Fruit fly (Drosophila melanogaster) whole organism, embryonic: Measurements from ENCODE around the gene Pat1.

Source experiments
- Adf1 ChIP-seq: fragments of 200-800 bp; sonication (Bioruptor generic); IDR thresholded peaks from 2 replicates; pipeline ENCODE4 v1.3.6; 2022; ENCODE audit warnings: missing biosample characterization, missing genetic modification characterization
- Atf-2 ChIP-seq: fragments of 200-800 bp; sonication (Bioruptor generic); optimal IDR thresholded peaks from 2 replicates; lab custom pipeline; 2016; ENCODE audit warnings: missing biosample characterization, missing genetic modification characterization
- CG11456 ChIP-seq: fragments of 200-800 bp; sonication (Bioruptor generic); IDR thresholded peaks from 3 replicates; pipeline ENCODE4 v1.3.6; 2022; ENCODE audit warnings: missing biosample characterization, missing genetic modification characterization
- CG12104 ChIP-seq: fragments of 200-800 bp; sonication (Bioruptor generic); optimal IDR thresholded peaks from 3 replicates; lab custom pipeline; 2016; ENCODE audit warnings: missing biosample characterization, missing genetic modification characterization
- CG12391 ChIP-seq: fragments of 200-800 bp; sonication (Bioruptor generic); optimal IDR thresholded peaks from 3 replicates; lab custom pipeline; 2018; ENCODE audit warnings: missing biosample characterization, mild to moderate bottlenecking, missing genetic modification characterization, moderate library complexity
- CG13287 ChIP-seq: fragments of 200-800 bp; sonication (Bioruptor generic); IDR thresholded peaks from 2 replicates; pipeline ENCODE4 v1.3.6; 2022; ENCODE audit warnings: missing biosample characterization, missing genetic modification characterization; ENCODE audit not compliant: partially characterized antibody
- CG13894 ChIP-seq: fragments of 200-800 bp; sonication (Bioruptor generic); optimal IDR thresholded peaks from 3 replicates; lab custom pipeline; 2018; ENCODE audit warnings: missing biosample characterization, mild to moderate bottlenecking, missing genetic modification characterization, moderate library complexity
- CG18262 ChIP-seq: fragments of 200-800 bp; optimal IDR thresholded peaks from 3 replicates; lab custom pipeline; 2019; ENCODE audit warnings: missing biosample characterization, mild to moderate bottlenecking, missing genetic modification characterization, moderate library complexity
- CG1832 ChIP-seq: fragments of 200-800 bp; sonication (Bioruptor generic); optimal IDR thresholded peaks from 2 replicates; lab custom pipeline; 2017; ENCODE audit warnings: missing biosample characterization, mild to moderate bottlenecking, missing genetic modification characterization, inconsistent platforms
- CG31388 ChIP-seq: fragments of 200-800 bp; sonication (Bioruptor generic); optimal IDR thresholded peaks from 2 replicates; lab custom pipeline; 2016; ENCODE audit warnings: missing biosample characterization, missing genetic modification characterization
- CG32772 ChIP-seq: fragments of 200-800 bp; sonication (Bioruptor generic); IDR thresholded peaks from 2 replicates; pipeline ENCODE4 v1.3.6; 2022; ENCODE audit warnings: missing biosample characterization, missing genetic modification characterization
- CG34224 ChIP-seq: fragments of 200-800 bp; sonication (Bioruptor generic); IDR thresholded peaks from 3 replicates; pipeline ENCODE4 v1.3.6; 2022; ENCODE audit warnings: missing biosample characterization, missing genetic modification characterization; ENCODE audit not compliant: partially characterized antibody
- CG34376 ChIP-seq: fragments of 200-800 bp; sonication (Bioruptor generic); optimal IDR thresholded peaks from 2 replicates; lab custom pipeline; 2018; ENCODE audit warnings: missing biosample characterization, mild to moderate bottlenecking, missing genetic modification characterization
- CG7357 ChIP-seq: fragments of 200-800 bp; sonication (Bioruptor generic); IDR thresholded peaks from 3 replicates; pipeline ENCODE4 v1.3.6; 2022; ENCODE audit warnings: missing biosample characterization, missing genetic modification characterization
- CG7928 ChIP-seq: fragments of 200-800 bp; sonication (Bioruptor generic); optimal IDR thresholded peaks from 2 replicates; lab custom pipeline; 2017; ENCODE audit warnings: missing biosample characterization, mild to moderate bottlenecking, missing genetic modification characterization
- CG8281 ChIP-seq: fragments of 200-800 bp; sonication (Bioruptor generic); optimal IDR thresholded peaks from 2 replicates; lab custom pipeline; 2018; ENCODE audit warnings: missing biosample characterization, mild to moderate bottlenecking, missing genetic modification characterization, moderate library complexity
- CG8290 ChIP-seq, 3 experiments: fragments of 200-800 bp; sonication (Bioruptor generic); optimal IDR thresholded peaks; 2 replicates each; lab custom pipeline; 2016 to 2019; ENCODE audit warnings: missing biosample characterization in 3 of 3, missing genetic modification characterization in 3 of 3, mild to moderate bottlenecking in 2 of 3, moderate library complexity in 1 of 3
- CG8359 ChIP-seq: fragments of 200-800 bp; sonication (Bioruptor generic); optimal IDR thresholded peaks from 2 replicates; lab custom pipeline; 2017; ENCODE audit warnings: missing biosample characterization, mild to moderate bottlenecking, missing genetic modification characterization, borderline replicate concordance
- CG9797 ChIP-seq: fragments of 200-800 bp; sonication (Bioruptor generic); optimal IDR thresholded peaks from 3 replicates; lab custom pipeline; 2018; ENCODE audit warnings: missing biosample characterization, mild to moderate bottlenecking, missing genetic modification characterization
- ERR ChIP-seq: fragments of 200-800 bp; sonication (Bioruptor generic); optimal IDR thresholded peaks from 2 replicates; lab custom pipeline; 2016; ENCODE audit warnings: missing biosample characterization, missing genetic modification characterization
- HLH54F ChIP-seq: fragments of 200-800 bp; sonication (Bioruptor generic); optimal IDR thresholded peaks from 3 replicates; lab custom pipeline; 2016; ENCODE audit warnings: missing biosample characterization, missing genetic modification characterization
- HmgD ChIP-seq: fragments of 200-800 bp; sonication (Bioruptor generic); optimal IDR thresholded peaks from 3 replicates; lab custom pipeline; 2016; ENCODE audit warnings: missing biosample characterization, missing genetic modification characterization
- Med ChIP-seq: fragments of 200-800 bp; sonication (Bioruptor generic); peaks from one replicate; lab custom pipeline; 2016; ENCODE audit warnings: missing biosample characterization, missing genetic modification characterization, mild to moderate bottlenecking, inconsistent platforms, moderate library complexity
- NFAT ChIP-seq: fragments of 200-800 bp; sonication (Bioruptor generic); IDR thresholded peaks from 2 replicates; pipeline ENCODE4 v1.3.6; 2022; ENCODE audit warnings: missing biosample characterization, missing genetic modification characterization
- NK7.1 ChIP-seq: fragments of 200-800 bp; sonication (Bioruptor generic); optimal IDR thresholded peaks from 3 replicates; lab custom pipeline; 2016; ENCODE audit warnings: missing biosample characterization, missing genetic modification characterization
- Nf-YB ChIP-seq: fragments of 200-800 bp; sonication (Bioruptor generic); optimal IDR thresholded peaks from 3 replicates; lab custom pipeline; 2019; ENCODE audit warnings: missing biosample characterization, mild to moderate bottlenecking, missing genetic modification characterization, moderate library complexity
- Sry-β ChIP-seq: fragments of 200-800 bp; sonication (Bioruptor generic); optimal IDR thresholded peaks from 2 replicates; lab custom pipeline; 2018; ENCODE audit warnings: missing biosample characterization, mild to moderate bottlenecking, missing genetic modification characterization, moderate library complexity
- Sry-δ ChIP-seq: fragments of 200-800 bp; sonication (Bioruptor generic); optimal IDR thresholded peaks from 2 replicates; lab custom pipeline; 2016; ENCODE audit warnings: missing biosample characterization, missing genetic modification characterization
- Usf ChIP-seq: fragments of 200-800 bp; sonication (Bioruptor generic); optimal IDR thresholded peaks from 2 replicates; lab custom pipeline; 2017; ENCODE audit warnings: missing genotype, missing biosample characterization, missing genetic modification characterization
- Xrp1 ChIP-seq: fragments of 200-800 bp; sonication (Bioruptor generic); IDR thresholded peaks from 2 replicates; pipeline ENCODE4 v1.3.6; 2022; ENCODE audit warnings: missing biosample characterization, missing genetic modification characterization
- ac ChIP-seq: fragments of 200-800 bp; sonication (Bioruptor generic); optimal IDR thresholded peaks from 3 replicates; lab custom pipeline; 2017; ENCODE audit warnings: missing biosample characterization, mild to moderate bottlenecking, missing genetic modification characterization
- bab2 ChIP-seq: fragments of 200-800 bp; sonication (Bioruptor generic); optimal IDR thresholded peaks from 2 replicates; lab custom pipeline; 2016; ENCODE audit warnings: missing biosample characterization, missing genetic modification characterization
- cad ChIP-seq: fragments of >200 bp; optimal IDR thresholded peaks from 2 replicates; lab custom pipeline; 2017; ENCODE audit warnings: missing biosample characterization, missing genetic modification characterization
- cg ChIP-seq: fragments of 200-800 bp; sonication (Bioruptor generic); optimal IDR thresholded peaks from 3 replicates; lab custom pipeline; 2019; ENCODE audit warnings: missing biosample characterization, mild to moderate bottlenecking, missing genetic modification characterization, moderate library complexity
- chn ChIP-seq: fragments of 200-800 bp; sonication (Bioruptor generic); optimal IDR thresholded peaks from 2 replicates; lab custom pipeline; 2016; ENCODE audit warnings: missing biosample characterization, missing genetic modification characterization
- crol ChIP-seq: fragments of 200-800 bp; sonication (Bioruptor generic); IDR thresholded peaks from 2 replicates; pipeline ENCODE4 v1.3.6; 2022; ENCODE audit warnings: missing biosample characterization, missing genetic modification characterization
- ewg ChIP-seq: fragments of 200-800 bp; sonication (Bioruptor generic); optimal IDR thresholded peaks from 3 replicates; lab custom pipeline; 2017; ENCODE audit warnings: mild to moderate bottlenecking, missing biosample characterization, missing genetic modification reagents, missing genetic modification characterization
- gfzf ChIP-seq: fragments of 200-800 bp; sonication (Bioruptor generic); optimal IDR thresholded peaks from 2 replicates; lab custom pipeline; 2016; ENCODE audit warnings: missing biosample characterization, mild to moderate bottlenecking, missing genetic modification characterization, moderate library complexity
- gsb-n ChIP-seq: fragments of 200-800 bp; sonication (Bioruptor generic); optimal IDR thresholded peaks from 3 replicates; lab custom pipeline; 2018; ENCODE audit warnings: missing biosample characterization, mild to moderate bottlenecking, missing genetic modification characterization
- h ChIP-seq: fragments of >200 bp; optimal IDR thresholded peaks from 2 replicates; lab custom pipeline; 2017
- insv ChIP-seq, 2 experiments: fragments of 200-800 bp; sonication (Bioruptor generic); optimal IDR thresholded peaks; 3 replicates each; lab custom pipeline; 2016 to 2018; ENCODE audit warnings: missing biosample characterization in 2 of 2, missing genetic modification characterization in 2 of 2
- lab ChIP-seq: fragments of 200-800 bp; sonication (Bioruptor generic); optimal IDR thresholded peaks from 3 replicates; lab custom pipeline; 2017; ENCODE audit warnings: missing biosample characterization, missing genetic modification characterization, mild to moderate bottlenecking, moderate library complexity, missing genetic modification reagents
- nau ChIP-seq: fragments of 200-800 bp; sonication (Bioruptor generic); optimal IDR thresholded peaks from 3 replicates; lab custom pipeline; 2017; ENCODE audit warnings: missing biosample characterization, mild to moderate bottlenecking, missing genetic modification characterization, missing genetic modification reagents
- phol ChIP-seq: fragments of 200-800 bp; sonication (Bioruptor generic); optimal IDR thresholded peaks from 3 replicates; lab custom pipeline; 2018; ENCODE audit warnings: missing biosample characterization, mild to moderate bottlenecking, missing genetic modification characterization, moderate library complexity
- slbo ChIP-seq: fragments of 200-800 bp; sonication (Bioruptor generic); IDR thresholded peaks from 2 replicates; pipeline ENCODE4 v1.3.6; 2022; ENCODE audit warnings: missing biosample characterization, missing genetic modification characterization
- sqz ChIP-seq: fragments of 200-800 bp; sonication (Bioruptor generic); optimal IDR thresholded peaks from 3 replicates; lab custom pipeline; 2018; ENCODE audit warnings: missing biosample characterization, mild to moderate bottlenecking, missing genetic modification characterization
- tna ChIP-seq: fragments of 200-800 bp; sonication (Bioruptor generic); IDR thresholded peaks from 2 replicates; pipeline ENCODE4 v1.3.6; 2022; ENCODE audit warnings: missing biosample characterization, missing genetic modification characterization; ENCODE audit not compliant: partially characterized antibody
- twi ChIP-seq: fragments of 200-800 bp; optimal IDR thresholded peaks from 2 replicates; lab custom pipeline; 2019; ENCODE audit warnings: missing biosample characterization, mild to moderate bottlenecking, missing genetic modification characterization, moderate library complexity
- usp ChIP-seq: fragments of >200 bp; optimal IDR thresholded peaks from 2 replicates; lab custom pipeline; 2017; ENCODE audit warnings: missing biosample characterization, missing genetic modification characterization
- vvl ChIP-seq: fragments of 200-800 bp; sonication (Bioruptor generic); IDR thresholded peaks from 2 replicates; pipeline ENCODE4 v1.3.6; 2022; ENCODE audit warnings: missing biosample characterization, missing genetic modification characterization

Gene Pat1

DNA sequence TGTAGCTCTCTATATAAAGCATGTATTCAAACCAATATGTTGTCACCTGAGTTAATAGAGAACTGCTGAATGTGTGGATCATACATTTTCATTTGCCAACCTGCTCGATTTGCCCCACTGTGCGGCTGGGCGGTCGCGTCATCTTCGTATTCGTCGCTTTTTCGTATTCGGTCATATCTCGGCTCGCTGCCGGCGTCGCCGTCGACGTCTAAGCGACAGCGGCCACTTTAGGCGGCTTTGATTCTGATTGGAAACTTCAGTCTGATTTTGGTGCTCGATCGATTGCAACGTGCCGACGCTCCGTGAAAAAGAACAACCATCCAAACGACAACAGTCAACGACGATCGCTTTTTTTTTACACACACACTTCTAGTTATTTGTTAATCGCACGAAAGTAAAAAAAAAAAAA, 44.7 kb upstream of the Pat1 start (continued):
- peak; percentile 94 for TF ChIP-seq Adf1 (GFP tag; lab: Robert Waterston, UW)
- TF ChIP-seq CG34224 (GFP tag; lab: Robert Waterston, UW), result no peak
- TF ChIP-seq gfzf (GFP tag; lab: Kevin White, UChicago), result no peak
- TF ChIP-seq bab2 (GFP tag; lab: Kevin White, UChicago), result no peak
- TF ChIP-seq ewg, result no peak
- no peak for TF ChIP-seq CG13894 (tag; lab: Kevin White, UChicago)
- TF ChIP-seq crol (GFP tag; lab: Robert Waterston, UW), result no peak
- no peak for TF ChIP-seq sqz (GFP tag; lab: Kevin White, UChicago)
- TF ChIP-seq Nf-YB (GFP tag; lab: Kevin White, UChicago), result no peak
- TF ChIP-seq Sry-δ, result no peak
- no peak for TF ChIP-seq CG8359
- no peak for TF ChIP-seq HmgD (GFP tag; lab: Kevin White, UChicago)
- no peak for TF ChIP-seq h
- TF ChIP-seq ac (GFP tag; lab: Kevin White, UChicago), result no peak
- peak; percentile 44 for TF ChIP-seq vvl
- no peak for TF ChIP-seq CG34376 (GFP tag; lab: Kevin White, UChicago)
- no peak for TF ChIP-seq cg
- TF ChIP-seq CG8281 (tag; lab: Kevin White, UChicago), result no peak
- peak; percentile 92 for TF ChIP-seq Atf-2 (GFP tag; lab: Kevin White, UChicago)
- TF ChIP-seq lab, result no peak
- no peak for TF ChIP-seq cad (GFP tag; lab: Kevin White, UChicago)
- TF ChIP-seq CG18262 (tag; lab: Kevin White, UChicago), result no peak
- no peak for TF ChIP-seq Sry-β (GFP tag; lab: Kevin White, UChicago)
- TF ChIP-seq CG12391, result no peak
- no peak for TF ChIP-seq CG7928 (GFP tag; lab: Kevin White, UChicago)
- TF ChIP-seq Usf (GFP tag; lab: Kevin White, UChicago), result no peak
- no peak for TF ChIP-seq phol (tag; lab: Kevin White, UChicago)
- no peak for TF ChIP-seq gsb-n
- no peak for TF ChIP-seq slbo (GFP tag; lab: Robert Waterston, UW)
- TF ChIP-seq CG11456 (GFP tag; lab: Robert Waterston, UW), result no peak
- no peak for TF ChIP-seq tna (GFP tag; lab: Robert Waterston, UW)
- no peak for TF ChIP-seq chn (GFP tag; lab: Kevin White, UChicago)
- TF ChIP-seq HLH54F (GFP tag; lab: Kevin White, UChicago), result no peak
- TF ChIP-seq CG9797 (GFP tag; lab: Kevin White, UChicago), result no peak
- no peak for TF ChIP-seq NK7.1 (GFP tag; lab: Kevin White, UChicago)
- no peak for TF ChIP-seq nau
- TF ChIP-seq CG1832, result no peak
- TF ChIP-seq ERR (GFP tag; lab: Kevin White, UChicago), result no peak
- no peak for TF ChIP-seq CG8290 (GFP tag; optimal IDR thresholded peaks at IDR 0.05; lab: Kevin White, UChicago)
- TF ChIP-seq CG8290 (tag; optimal IDR thresholded peaks at IDR 0.05; lab: Kevin White, UChicago), result peak in 1 of 2 experiments; percentile 35
- TF ChIP-seq twi (tag; lab: Kevin White, UChicago), result no peak
- TF ChIP-seq insv (GFP tag; optimal IDR thresholded peaks at IDR 0.05; lab: Kevin White, UChicago), result peak in 1 of 2 experiments; percentile 48
- TF ChIP-seq CG32772 (GFP tag; lab: Robert Waterston, UW), result no peak
- peak; percentile 10; the same call in 1 of the 2 replicates for TF ChIP-seq Xrp1
- no peak for TF ChIP-seq CG7357 (GFP tag; lab: Robert Waterston, UW)
- peak; percentile 72 for TF ChIP-seq Med (GFP tag; lab: Kevin White, UChicago)
- TF ChIP-seq usp (GFP tag; lab: Kevin White, UChicago), result no peak
- TF ChIP-seq CG31388 (GFP tag; lab: Kevin White, UChicago), result no peak
- TF ChIP-seq CG12104, result no peak
- TF ChIP-seq NFAT (GFP tag; lab: Robert Waterston, UW), result peak; percentile 25; the same call in 1 of the 2 replicates
- TF ChIP-seq CG13287 (GFP tag; lab: Robert Waterston, UW), result peak; percentile 22; the same call in 1 of the 2 replicates
